Worm (Caenorhabditis elegans) whole organism, L4 larva: ENCODE measurements around the gene cyn-1.

ENCODE experiments used
- F10B5.3 ChIP-seq: sonication (generic microtip); optimal IDR thresholded peaks from 2 replicates; lab custom pipeline; 2016; ENCODE audit warnings: mild to moderate bottlenecking, missing genetic modification characterization, missing compliant biosample characterization
- F26F4.8 ChIP-seq: fragments of 200-800 bp; sonication (Bioruptor generic); conservative IDR thresholded peaks from 2 replicates; pipeline ENCODE4 v1.3.6; 2022; ENCODE audit warnings: missing genetic modification characterization, missing compliant biosample characterization
- F44E2.7 ChIP-seq: fragments of 200-800 bp; sonication (Bioruptor generic); IDR thresholded peaks from 2 replicates; pipeline ENCODE4 v2.1.2; 2022; ENCODE audit warnings: missing genetic modification characterization, missing compliant biosample characterization
- F49E8.2 ChIP-seq: sonication (generic microtip); optimal IDR thresholded peaks from 2 replicates; lab custom pipeline; 2016; ENCODE audit warnings: missing compliant biosample characterization, mild to moderate bottlenecking, missing genetic modification characterization, borderline replicate concordance
- R02D3.7 ChIP-seq: fragments of 150-350 bp; sonication (generic microtip); optimal IDR thresholded peaks from 3 replicates; lab custom pipeline; 2014; ENCODE audit warnings: missing biosample characterization, missing genetic modification characterization
- T20F7.1 ChIP-seq: fragments of 200-800 bp; sonication (Bioruptor generic); optimal IDR thresholded peaks from 2 replicates; lab custom pipeline; 2018; ENCODE audit warnings: mild to moderate bottlenecking, missing genetic modification characterization, missing compliant biosample characterization
- T26A8.4 ChIP-seq: fragments of 200-800 bp; sonication (Bioruptor generic); IDR thresholded peaks from 2 replicates; pipeline ENCODE4 v1.3.6; 2022; ENCODE audit warnings: missing genetic modification characterization, missing compliant biosample characterization
- Y105C5A.15 ChIP-seq: fragments of 200-800 bp; sonication (Bioruptor generic); IDR thresholded peaks from 2 replicates; pipeline ENCODE4 v1.3.6; 2022; ENCODE audit warnings: missing genetic modification characterization, missing compliant biosample characterization
- Y75B8A.6 ChIP-seq: fragments of 200-800 bp; sonication (Bioruptor generic); IDR thresholded peaks from 2 replicates; pipeline ENCODE4 v1.3.6; 2022; ENCODE audit warnings: missing genetic modification reagents, missing genetic modification characterization, missing compliant biosample characterization
- ZK546.5 ChIP-seq, 2 experiments: sonication (generic microtip); optimal IDR thresholded peaks; 2 replicates each; lab custom pipeline; 2017; ENCODE audit warnings: missing biosample characterization in 2 of 2, missing genetic modification characterization in 2 of 2
- aha-1 ChIP-seq: fragments of 150-350 bp; peaks from one replicate; lab custom pipeline; 2014; ENCODE audit warnings: missing biosample characterization, missing genetic modification characterization
- arid-1 ChIP-seq: fragments of 200-800 bp; sonication (Bioruptor generic); conservative IDR thresholded peaks from 2 replicates; pipeline ENCODE4 v1.3.6; 2022; ENCODE audit warnings: missing genetic modification reagents, missing genetic modification characterization, missing compliant biosample characterization
- attf-4 ChIP-seq: sonication (generic microtip); optimal IDR thresholded peaks from 3 replicates; lab custom pipeline; 2017; ENCODE audit warnings: missing biosample characterization, missing genetic modification characterization
- ceh-20 ChIP-seq: fragments of 200-800 bp; sonication (Bioruptor generic); IDR thresholded peaks from 2 replicates; pipeline ENCODE4 v1.3.6; 2022; ENCODE audit warnings: missing genetic modification reagents, missing genetic modification characterization, missing compliant biosample characterization
- ceh-28 ChIP-seq: fragments of 150-350 bp; optimal IDR thresholded peaks from 2 replicates; lab custom pipeline; 2014; ENCODE audit warnings: missing biosample characterization, missing genetic modification reagents, missing genetic modification characterization
- ceh-82 ChIP-seq: sonication (generic microtip); optimal IDR thresholded peaks from 2 replicates; lab custom pipeline; 2017; ENCODE audit warnings: missing biosample characterization, missing genetic modification characterization
- ces-1 ChIP-seq: fragments of 150-350 bp; sonication (generic microtip); optimal IDR thresholded peaks from 4 replicates; lab custom pipeline; 2014; ENCODE audit warnings: missing biosample characterization, missing genetic modification reagents, missing genetic modification characterization
- daf-12 ChIP-seq: fragments of 150-350 bp; optimal IDR thresholded peaks from 2 replicates; lab custom pipeline; 2014; ENCODE audit warnings: missing biosample characterization, missing genetic modification reagents, missing genetic modification characterization
- dmd-8 ChIP-seq: fragments of 200-800 bp; sonication (Bioruptor generic); IDR thresholded peaks from 2 replicates; pipeline ENCODE4 v1.3.6; 2022; ENCODE audit warnings: missing genetic modification characterization, missing compliant biosample characterization
- dmd-9 ChIP-seq: fragments of 200-800 bp; sonication (Bioruptor generic); IDR thresholded peaks from 2 replicates; pipeline ENCODE4 v1.3.6; 2022; ENCODE audit warnings: missing genetic modification reagents, missing genetic modification characterization, missing compliant biosample characterization
- dpl-1 ChIP-seq: fragments of 150-350 bp; optimal IDR thresholded peaks from 2 replicates; lab custom pipeline; 2014; ENCODE audit warnings: missing biosample characterization, missing genetic modification reagents, missing genetic modification characterization
- duxl-1 ChIP-seq: sonication (generic microtip); optimal IDR thresholded peaks from 2 replicates; lab custom pipeline; 2016; ENCODE audit warnings: mild to moderate bottlenecking, missing genetic modification characterization, moderate library complexity, missing compliant biosample characterization; ENCODE audit not compliant: poor library complexity
- fkh-10 ChIP-seq: fragments of 150-350 bp; optimal IDR thresholded peaks from 2 replicates; lab custom pipeline; 2014; ENCODE audit warnings: missing biosample characterization, missing genetic modification reagents, missing genetic modification characterization
- fos-1 ChIP-seq: fragments of 150-350 bp; optimal IDR thresholded peaks from 2 replicates; lab custom pipeline; 2014; ENCODE audit warnings: missing biosample characterization, missing genetic modification characterization
- gei-8 ChIP-seq: fragments of 200-800 bp; sonication (Bioruptor generic); optimal IDR thresholded peaks from 2 replicates; lab custom pipeline; 2018; ENCODE audit warnings: mild to moderate bottlenecking, missing genetic modification characterization, missing compliant biosample characterization
- hlh-11 ChIP-seq: fragments of 200-800 bp; sonication (Bioruptor generic); optimal IDR thresholded peaks from 2 replicates; lab custom pipeline; 2018; ENCODE audit warnings: mild to moderate bottlenecking, missing genetic modification characterization, missing compliant biosample characterization
- jun-1 ChIP-seq: fragments of 150-350 bp; optimal IDR thresholded peaks from 2 replicates; lab custom pipeline; 2014; ENCODE audit warnings: missing biosample characterization, missing genetic modification reagents, missing genetic modification characterization
- lim-7 ChIP-seq: fragments of 200-800 bp; sonication (Bioruptor generic); IDR thresholded peaks from 2 replicates; pipeline ENCODE4 v1.3.6; 2022; ENCODE audit warnings: missing genetic modification characterization, missing compliant biosample characterization
- lin-1 ChIP-seq: fragments of 200-800 bp; sonication (Bioruptor generic); IDR thresholded peaks from 2 replicates; pipeline ENCODE4 v1.3.6; 2022; ENCODE audit warnings: missing genetic modification reagents, missing genetic modification characterization, missing compliant biosample characterization
- lin-13 ChIP-seq: fragments of 150-350 bp; optimal IDR thresholded peaks from 2 replicates; lab custom pipeline; 2014; ENCODE audit warnings: missing biosample characterization, missing genetic modification reagents, missing genetic modification characterization
- lin-29 ChIP-seq: fragments of 200-800 bp; sonication (Bioruptor generic); IDR thresholded peaks from 2 replicates; pipeline ENCODE4 v1.3.6; 2022; ENCODE audit warnings: missing genetic modification reagents, missing genetic modification characterization, missing compliant biosample characterization
- lin-39 ChIP-seq: fragments of 150-350 bp; optimal IDR thresholded peaks from 2 replicates; lab custom pipeline; 2014; ENCODE audit warnings: missing biosample characterization, missing genetic modification reagents, missing genetic modification characterization
- lir-3 ChIP-seq: sonication (generic microtip); optimal IDR thresholded peaks from 2 replicates; lab custom pipeline; 2016; ENCODE audit warnings: mild to moderate bottlenecking, missing genetic modification characterization, missing compliant biosample characterization
- madf-5 ChIP-seq, 2 experiments: fragments of 200-800 bp; sonication (Bioruptor generic); IDR thresholded peaks; 2 replicates each; pipeline ENCODE4 v1.3.6; 2022; ENCODE audit warnings: missing compliant biosample characterization in 2 of 2, missing genetic modification characterization in 2 of 2
- mdt-29 ChIP-seq: fragments of 200-800 bp; sonication (Bioruptor generic); IDR thresholded peaks from 2 replicates; pipeline ENCODE4 v1.3.6; 2022; ENCODE audit warnings: missing genetic modification reagents, missing genetic modification characterization, missing compliant biosample characterization
- mep-1 ChIP-seq: fragments of 150-350 bp; sonication (generic microtip); optimal IDR thresholded peaks from 3 replicates; lab custom pipeline; 2014; ENCODE audit warnings: missing biosample characterization, missing genetic modification characterization
- mes-2 ChIP-seq: sonication (generic microtip); optimal IDR thresholded peaks from 2 replicates; lab custom pipeline; 2016; ENCODE audit warnings: missing genotype, mild to moderate bottlenecking, missing genetic modification characterization, missing compliant biosample characterization; ENCODE audit not compliant: poor library complexity, severe bottlenecking
- mxl-3 ChIP-seq: fragments of 200-800 bp; sonication (Bioruptor generic); optimal IDR thresholded peaks from 2 replicates; lab custom pipeline; 2018; ENCODE audit warnings: mild to moderate bottlenecking, missing genetic modification characterization, missing compliant biosample characterization
- nhr-10 ChIP-seq: fragments of 150-350 bp; optimal IDR thresholded peaks from 2 replicates; lab custom pipeline; 2014; ENCODE audit warnings: missing biosample characterization, missing genetic modification characterization
- nhr-28 ChIP-seq: fragments of 150-350 bp; optimal IDR thresholded peaks from 2 replicates; lab custom pipeline; 2014; ENCODE audit warnings: missing biosample characterization, missing genetic modification characterization
- nhr-41 ChIP-seq: fragments of 200-800 bp; sonication (Bioruptor generic); IDR thresholded peaks from 2 replicates; pipeline ENCODE4 v1.3.6; 2022; ENCODE audit warnings: missing genetic modification reagents, missing genetic modification characterization, missing compliant biosample characterization
- pqm-1 ChIP-seq: sonication (generic microtip); optimal IDR thresholded peaks from 2 replicates; lab custom pipeline; 2017; ENCODE audit warnings: missing biosample characterization, missing genetic modification characterization
- saeg-2 ChIP-seq: fragments of 200-800 bp; sonication (Bioruptor generic); IDR thresholded peaks from 2 replicates; pipeline ENCODE4 v1.3.6; 2022; ENCODE audit warnings: missing genetic modification reagents, missing genetic modification characterization, missing compliant biosample characterization
- sdz-12 ChIP-seq: fragments of 200-800 bp; sonication (Bioruptor generic); optimal IDR thresholded peaks from 2 replicates; lab custom pipeline; 2018; ENCODE audit warnings: mild to moderate bottlenecking, missing genetic modification characterization, missing compliant biosample characterization
- set-16 ChIP-seq: fragments of 200-800 bp; sonication (Bioruptor generic); IDR thresholded peaks from 2 replicates; pipeline ENCODE4 v1.3.6; 2022; ENCODE audit warnings: missing genetic modification reagents, missing genetic modification characterization, missing compliant biosample characterization
- tag-97 ChIP-seq: fragments of 200-800 bp; sonication (Bioruptor generic); IDR thresholded peaks from 2 replicates; pipeline ENCODE4 v1.3.6; 2022; ENCODE audit warnings: missing genetic modification characterization, missing compliant biosample characterization
- tra-1 ChIP-seq: fragments of 200-800 bp; sonication (Bioruptor generic); IDR thresholded peaks from 2 replicates; pipeline ENCODE4 v1.3.6; 2022; ENCODE audit warnings: missing genetic modification reagents, missing genetic modification characterization, missing compliant biosample characterization
- vab-7 ChIP-seq: fragments of 200-800 bp; sonication (Bioruptor generic); IDR thresholded peaks from 2 replicates; pipeline ENCODE4 v1.3.6; 2022; ENCODE audit warnings: missing genetic modification reagents, missing genetic modification characterization, missing compliant biosample characterization
- zag-1 ChIP-seq: fragments of 150-350 bp; optimal IDR thresholded peaks from 2 replicates; lab custom pipeline; 2014; ENCODE audit warnings: missing biosample characterization, missing genetic modification characterization
- zfp-3 ChIP-seq: fragments of 200-800 bp; sonication (Bioruptor generic); conservative IDR thresholded peaks from 2 replicates; pipeline ENCODE4 v1.3.6; 2022; ENCODE audit warnings: missing genetic modification reagents, missing genetic modification characterization, missing compliant biosample characterization
- ztf-11 ChIP-seq: fragments of 150-350 bp; optimal IDR thresholded peaks from 2 replicates; lab custom pipeline; 2014; ENCODE audit warnings: missing biosample characterization, missing genetic modification characterization
- ztf-7 ChIP-seq: fragments of 150-350 bp; optimal IDR thresholded peaks from 2 replicates; lab custom pipeline; 2014; ENCODE audit warnings: missing biosample characterization, missing genetic modification characterization

The cyn-1 gene

ce11 chrV:14350949-14351348 lies 4.9 kb upstream of the cyn-1 start (continued):
- TF ChIP-seq F10B5.3 (tag; lab: Kevin White, UChicago) (no peak), Y105C5A.15 (GFP tag; lab: Robert Waterston, UW) (no peak), sdz-12 (GFP tag; lab: Kevin White, UChicago) (no peak), ztf-7 (tag; lab: Kevin White, UChicago) (no peak), nhr-10 (tag; lab: Kevin White, UChicago) (peak; percentile 59), F44E2.7 (0 out of 2 replicates have a peak, but pooled peaks have one; percentile 31), R02D3.7 (tag; lab: Kevin White, UChicago) (no peak), ceh-82 (no peak), vab-7 (GFP tag; lab: Robert Waterston, UW) (peak; percentile 70), lin-29 (GFP tag; lab: Robert Waterston, UW) (0 out of 2 replicates have a peak, but pooled peaks have one; percentile 24), mdt-29 (GFP tag; lab: Robert Waterston, UW) (peak; percentile 59; the same call in 1 of the 2 replicates), Y75B8A.6 (GFP tag; lab: Robert Waterston, UW) (no peak), madf-5 (GFP tag; IDR thresholded peaks at IDR 0.05; lab: Robert Waterston, UW) (no peak), attf-4 (tag; lab: Kevin White, UChicago) (no peak), lin-39 (tag; lab: Kevin White, UChicago) (no peak), ces-1 (GFP tag; lab: Kevin White, UChicago) (peak; percentile 1), mep-1 (tag; lab: Kevin White, UChicago) (peak; percentile 93), daf-12 (tag; lab: Kevin White, UChicago) (no peak), fos-1 (tag; lab: Kevin White, UChicago) (no peak), ztf-11 (tag; lab: Kevin White, UChicago) (no peak), set-16 (GFP tag; lab: Robert Waterston, UW) (peak; percentile 94), tag-97 (GFP tag; lab: Robert Waterston, UW) (no peak), zag-1 (no peak), F26F4.8 (GFP tag; lab: Robert Waterston, UW) (no peak), arid-1 (GFP tag; lab: Robert Waterston, UW) (0 out of 2 replicates have a peak, but pooled peaks have one; percentile 5), jun-1 (tag; lab: Kevin White, UChicago) (peak; percentile 40), lim-7 (GFP tag; lab: Robert Waterston, UW) (0 out of 2 replicates have a peak, but pooled peaks have one; percentile 40), T26A8.4 (GFP tag; lab: Robert Waterston, UW) (peak; percentile 45; the same call in 1 of the 2 replicates), mes-2 (tag; lab: Kevin White, UChicago) (peak; percentile 84), lir-3 (tag; lab: Kevin White, UChicago) (no peak), duxl-1 (tag; lab: Kevin White, UChicago) (peak; percentile 23), ceh-20 (GFP tag; lab: Robert Waterston, UW) (peak; percentile 76; the same call in 1 of the 2 replicates), nhr-28 (tag; lab: Kevin White, UChicago) (peak; percentile 88), mxl-3 (GFP tag; lab: Kevin White, UChicago) (peak; percentile 96), aha-1 (peak; percentile 99), gei-8 (GFP tag; lab: Kevin White, UChicago) (no peak), ceh-28 (tag; lab: Kevin White, UChicago) (no peak), dpl-1 (GFP tag; lab: Kevin White, UChicago) (peak; percentile 74), dmd-8 (GFP tag; lab: Robert Waterston, UW) (no peak), F49E8.2 (no peak), tra-1 (GFP tag; lab: Robert Waterston, UW) (peak; percentile 80), saeg-2 (GFP tag; lab: Robert Waterston, UW) (no peak), zfp-3 (GFP tag; lab: Robert Waterston, UW) (no peak), T20F7.1 (GFP tag; lab: Kevin White, UChicago) (peak; percentile 75), lin-1 (GFP tag; lab: Robert Waterston, UW) (peak; percentile 72; the same call in 1 of the 2 replicates), pqm-1 (tag; lab: Kevin White, UChicago) (peak; percentile 81), lin-13 (GFP tag; lab: Kevin White, UChicago) (peak; percentile 87), nhr-41 (GFP tag; lab: Robert Waterston, UW) (0 out of 2 replicates have a peak, but pooled peaks have one; percentile 40), hlh-11 (tag; lab: Kevin White, UChicago) (peak; percentile 90), fkh-10 (peak; percentile 35), dmd-9 (GFP tag; lab: Robert Waterston, UW) (peak; percentile 63; the same call in 1 of the 2 replicates), ZK546.5 (tag; optimal IDR thresholded peaks at IDR 0.05; lab: Kevin White, UChicago) (no peak)
